Fruit fly (Drosophila melanogaster) whole organism, embryonic: ENCODE data around the gene CG6041.

ENCODE experiments used
- ATbp ChIP-seq: fragments of 200-800 bp; sonication (Bioruptor generic); optimal IDR thresholded peaks from 2 replicates; lab custom pipeline; 2017; ENCODE audit warnings: missing biosample characterization, mild to moderate bottlenecking, missing genetic modification characterization, missing genetic modification reagents
- Bgb ChIP-seq: fragments of 200-800 bp; sonication (Bioruptor generic); IDR thresholded peaks from 2 replicates; pipeline ENCODE4 v1.3.6; 2022; ENCODE audit warnings: missing biosample characterization, missing genetic modification characterization; ENCODE audit not compliant: partially characterized antibody
- CG10147 ChIP-seq: fragments of 200-800 bp; sonication (Bioruptor generic); optimal IDR thresholded peaks from 2 replicates; lab custom pipeline; 2019; ENCODE audit warnings: missing biosample characterization, mild to moderate bottlenecking, missing genetic modification characterization, moderate library complexity
- CG11093 ChIP-seq: fragments of 200-800 bp; sonication (Bioruptor generic); IDR thresholded peaks from 3 replicates; pipeline ENCODE4 v1.3.6; 2022; ENCODE audit warnings: missing biosample characterization, missing genetic modification characterization
- CG11504 ChIP-seq: fragments of 200-800 bp; sonication (Bioruptor generic); optimal IDR thresholded peaks from 3 replicates; lab custom pipeline; 2019; ENCODE audit warnings: missing biosample characterization, mild to moderate bottlenecking, missing genetic modification characterization, moderate library complexity
- CG1233 ChIP-seq: fragments of 200-800 bp; sonication (Bioruptor generic); optimal IDR thresholded peaks from 4 replicates; lab custom pipeline; 2018; ENCODE audit warnings: missing biosample characterization, mild to moderate bottlenecking, missing genetic modification characterization
- CG12391 ChIP-seq: fragments of 200-800 bp; sonication (Bioruptor generic); optimal IDR thresholded peaks from 3 replicates; lab custom pipeline; 2018; ENCODE audit warnings: missing biosample characterization, mild to moderate bottlenecking, missing genetic modification characterization, moderate library complexity
- CG12659 ChIP-seq: fragments of 200-800 bp; sonication (Bioruptor generic); optimal IDR thresholded peaks from 3 replicates; lab custom pipeline; 2017; ENCODE audit warnings: mild to moderate bottlenecking, missing biosample characterization, missing genetic modification reagents, missing genetic modification characterization
- CG13123 ChIP-seq: fragments of 200-800 bp; sonication (Bioruptor generic); optimal IDR thresholded peaks from 2 replicates; lab custom pipeline; 2016; ENCODE audit warnings: missing biosample characterization, missing genetic modification characterization
- CG14965 ChIP-seq: fragments of 200-800 bp; sonication (Bioruptor generic); optimal IDR thresholded peaks from 2 replicates; lab custom pipeline; 2016; ENCODE audit warnings: missing biosample characterization, missing genetic modification characterization, borderline replicate concordance
- CG16815 ChIP-seq: fragments of 200-800 bp; sonication (Bioruptor generic); optimal IDR thresholded peaks from 3 replicates; lab custom pipeline; 2017; ENCODE audit warnings: missing biosample characterization, mild to moderate bottlenecking, missing genetic modification characterization
- CG17186 ChIP-seq: fragments of 200-800 bp; sonication (Bioruptor generic); optimal IDR thresholded peaks from 3 replicates; lab custom pipeline; 2017; ENCODE audit warnings: missing biosample characterization, missing genetic modification reagents, missing genetic modification characterization
- CG18262 ChIP-seq: fragments of 200-800 bp; optimal IDR thresholded peaks from 3 replicates; lab custom pipeline; 2019; ENCODE audit warnings: missing biosample characterization, mild to moderate bottlenecking, missing genetic modification characterization, moderate library complexity
- CG2678 ChIP-seq: fragments of 200-800 bp; sonication (Bioruptor generic); optimal IDR thresholded peaks from 3 replicates; lab custom pipeline; 2019; ENCODE audit warnings: missing biosample characterization, mild to moderate bottlenecking, missing genetic modification characterization, moderate library complexity
- CG3407 ChIP-seq: fragments of 200-800 bp; sonication (Bioruptor generic); optimal IDR thresholded peaks from 2 replicates; lab custom pipeline; 2018; ENCODE audit warnings: missing biosample characterization, mild to moderate bottlenecking, missing genetic modification characterization
- CG8359 ChIP-seq: fragments of 200-800 bp; sonication (Bioruptor generic); optimal IDR thresholded peaks from 2 replicates; lab custom pipeline; 2017; ENCODE audit warnings: missing biosample characterization, mild to moderate bottlenecking, missing genetic modification characterization, borderline replicate concordance
- CG8388 ChIP-seq: fragments of 200-800 bp; sonication (Bioruptor generic); optimal IDR thresholded peaks from 2 replicates; lab custom pipeline; 2019; ENCODE audit warnings: missing biosample characterization, mild to moderate bottlenecking, missing genetic modification characterization, moderate library complexity
- CG8765 ChIP-seq: fragments of 200-800 bp; sonication (Bioruptor generic); IDR thresholded peaks from 2 replicates; pipeline ENCODE4 v1.3.6; 2022; ENCODE audit warnings: missing biosample characterization, missing genetic modification characterization
- CG9609 ChIP-seq: fragments of 200-800 bp; sonication (Bioruptor generic); optimal IDR thresholded peaks from 3 replicates; lab custom pipeline; 2016; ENCODE audit warnings: missing biosample characterization, missing genetic modification characterization
- D19A ChIP-seq: fragments of 200-800 bp; optimal IDR thresholded peaks from 3 replicates; lab custom pipeline; 2019; ENCODE audit warnings: missing biosample characterization, mild to moderate bottlenecking, missing genetic modification characterization, moderate library complexity
- Drgx ChIP-seq: fragments of 200-800 bp; sonication (Bioruptor generic); IDR thresholded peaks from 2 replicates; pipeline ENCODE4 v1.3.6; 2022; ENCODE audit warnings: missing biosample characterization, missing genetic modification characterization
- Hr51 ChIP-seq, 2 experiments: fragments of 200-800 bp; sonication (Bioruptor generic); optimal IDR thresholded peaks; 2 replicates in 1 of 2; 3 replicates in 1 of 2; lab custom pipeline; 2016 to 2018; ENCODE audit warnings: missing biosample characterization in 2 of 2, missing genetic modification characterization in 2 of 2, mild to moderate bottlenecking in 1 of 2, moderate library complexity in 1 of 2
- Med ChIP-seq: fragments of 200-800 bp; sonication (Bioruptor generic); peaks from one replicate; lab custom pipeline; 2016; ENCODE audit warnings: missing biosample characterization, missing genetic modification characterization, mild to moderate bottlenecking, inconsistent platforms, moderate library complexity
- Nf-YA ChIP-seq: fragments of 200-800 bp; sonication (Bioruptor generic); IDR thresholded peaks from 2 replicates; pipeline ENCODE4 v1.3.6; 2022; ENCODE audit warnings: missing biosample characterization, missing genetic modification characterization
- Nf-YC ChIP-seq: fragments of 200-800 bp; optimal IDR thresholded peaks from 3 replicates; lab custom pipeline; 2019; ENCODE audit warnings: missing biosample characterization, mild to moderate bottlenecking, missing genetic modification characterization, moderate library complexity
- NfI ChIP-seq: fragments of 200-800 bp; sonication (Bioruptor generic); optimal IDR thresholded peaks from 3 replicates; lab custom pipeline; 2018; ENCODE audit warnings: missing biosample characterization, mild to moderate bottlenecking, missing genetic modification characterization, moderate library complexity
- Optix ChIP-seq: fragments of 200-800 bp; sonication (Bioruptor generic); IDR thresholded peaks from 3 replicates; pipeline ENCODE4 v1.3.6; 2022; ENCODE audit warnings: missing biosample characterization, missing genetic modification characterization
- Ravus ChIP-seq: fragments of 200-800 bp; sonication (Bioruptor generic); IDR thresholded peaks from 2 replicates; pipeline ENCODE4 v1.3.6; 2022; ENCODE audit warnings: missing biosample characterization, missing genetic modification characterization
- Rfx ChIP-seq: fragments of 200-800 bp; sonication (Bioruptor generic); IDR thresholded peaks from 2 replicates; pipeline ENCODE4 v1.3.6; 2022; ENCODE audit warnings: missing biosample characterization, missing genetic modification characterization
- Six4 ChIP-seq: fragments of 200-800 bp; sonication (Bioruptor generic); optimal IDR thresholded peaks from 2 replicates; lab custom pipeline; 2016; ENCODE audit warnings: missing biosample characterization, missing genetic modification characterization
- Stat92E ChIP-seq, 3 experiments: fragments of >200 bp in 2 of 3; fragments of 200-800 bp in 1 of 3; sonication (Bioruptor generic) in 1 of 3; optimal IDR thresholded peaks; 2 replicates each; lab custom pipeline; 2017 to 2019; ENCODE audit warnings: missing biosample characterization in 3 of 3, missing genetic modification characterization in 3 of 3, mild to moderate bottlenecking in 1 of 3, moderate library complexity in 1 of 3
- bbx ChIP-seq: fragments of 200-800 bp; sonication (Bioruptor generic); IDR thresholded peaks from 2 replicates; pipeline ENCODE4 v1.3.6; 2022; ENCODE audit warnings: missing biosample characterization, missing genetic modification characterization; ENCODE audit not compliant: partially characterized antibody
- fd3F ChIP-seq: fragments of 200-800 bp; sonication (Bioruptor generic); optimal IDR thresholded peaks from 2 replicates; lab custom pipeline; 2018; ENCODE audit warnings: missing biosample characterization, mild to moderate bottlenecking, missing genetic modification characterization, moderate library complexity
- fd96Cb ChIP-seq: fragments of 200-800 bp; sonication (Bioruptor generic); optimal IDR thresholded peaks from 2 replicates; lab custom pipeline; 2018; ENCODE audit warnings: missing biosample characterization, mild to moderate bottlenecking, missing genetic modification characterization, moderate library complexity
- grau ChIP-seq: fragments of 200-800 bp; optimal IDR thresholded peaks from 3 replicates; lab custom pipeline; 2019; ENCODE audit warnings: missing biosample characterization, mild to moderate bottlenecking, missing genetic modification characterization, moderate library complexity
- gro ChIP-seq: fragments of 200-800 bp; sonication (Bioruptor generic); optimal IDR thresholded peaks from 2 replicates; lab custom pipeline; 2016; ENCODE audit warnings: missing biosample characterization, missing genetic modification characterization
- h ChIP-seq: fragments of >200 bp; optimal IDR thresholded peaks from 2 replicates; lab custom pipeline; 2017
- ken ChIP-seq: fragments of 200-800 bp; sonication (Bioruptor generic); IDR thresholded peaks from 3 replicates; pipeline ENCODE4 v1.3.6; 2022; ENCODE audit warnings: missing biosample characterization, missing genetic modification characterization
- mirr ChIP-seq: fragments of 200-800 bp; sonication (Bioruptor generic); optimal IDR thresholded peaks from 3 replicates; lab custom pipeline; 2018; ENCODE audit warnings: missing biosample characterization, mild to moderate bottlenecking, missing genetic modification characterization
- onecut ChIP-seq: fragments of 200-800 bp; sonication (Bioruptor generic); IDR thresholded peaks from 2 replicates; pipeline ENCODE4 v1.3.6; 2022; ENCODE audit warnings: missing biosample characterization, missing genetic modification characterization
- pan ChIP-seq, 4 experiments: fragments of >200 bp in 3 of 4; fragments of 200-800 bp in 1 of 4; sonication (Bioruptor generic) in 1 of 4; optimal IDR thresholded peaks in 3 of 4; IDR thresholded peaks in 1 of 4; 2 replicates each; pipeline versions ENCODE4 v1.3.6 to Lab custom; 2017 to 2022; ENCODE audit warnings: missing biosample characterization in 2 of 4, missing genetic modification characterization in 2 of 4, mixed read lengths in 1 of 4
- phol ChIP-seq: fragments of 200-800 bp; sonication (Bioruptor generic); optimal IDR thresholded peaks from 3 replicates; lab custom pipeline; 2018; ENCODE audit warnings: missing biosample characterization, mild to moderate bottlenecking, missing genetic modification characterization, moderate library complexity
- repo ChIP-seq: fragments of 200-800 bp; sonication (Bioruptor generic); optimal IDR thresholded peaks from 2 replicates; lab custom pipeline; 2016; ENCODE audit warnings: missing biosample characterization, missing genetic modification characterization
- shn ChIP-seq: fragments of 200-800 bp; sonication (Bioruptor generic); optimal IDR thresholded peaks from 3 replicates; lab custom pipeline; 2016; ENCODE audit warnings: missing biosample characterization, missing genetic modification characterization
- tgo ChIP-seq: fragments of 200-800 bp; sonication (Bioruptor generic); IDR thresholded peaks from 3 replicates; pipeline ENCODE4 v1.3.6; 2022; ENCODE audit warnings: missing biosample characterization, missing genetic modification characterization
- tio ChIP-seq: fragments of 200-800 bp; sonication (Bioruptor generic); optimal IDR thresholded peaks from 2 replicates; lab custom pipeline; 2017; ENCODE audit warnings: missing biosample characterization, missing genetic modification characterization, inconsistent platforms
- unpg ChIP-seq: fragments of 200-800 bp; sonication (Bioruptor generic); optimal IDR thresholded peaks from 3 replicates; lab custom pipeline; 2018; ENCODE audit warnings: missing biosample characterization, mild to moderate bottlenecking, missing genetic modification characterization, moderate library complexity
- vfl ChIP-seq: fragments of 200-800 bp; sonication (Bioruptor generic); optimal IDR thresholded peaks from 2 replicates; lab custom pipeline; 2016; ENCODE audit warnings: missing biosample characterization, missing genetic modification characterization
- wdn ChIP-seq: fragments of 200-800 bp; sonication (Bioruptor generic); IDR thresholded peaks from 2 replicates; pipeline ENCODE4 v1.3.6; 2022; ENCODE audit warnings: missing biosample characterization, missing genetic modification characterization

The CG6041 gene

DNA sequence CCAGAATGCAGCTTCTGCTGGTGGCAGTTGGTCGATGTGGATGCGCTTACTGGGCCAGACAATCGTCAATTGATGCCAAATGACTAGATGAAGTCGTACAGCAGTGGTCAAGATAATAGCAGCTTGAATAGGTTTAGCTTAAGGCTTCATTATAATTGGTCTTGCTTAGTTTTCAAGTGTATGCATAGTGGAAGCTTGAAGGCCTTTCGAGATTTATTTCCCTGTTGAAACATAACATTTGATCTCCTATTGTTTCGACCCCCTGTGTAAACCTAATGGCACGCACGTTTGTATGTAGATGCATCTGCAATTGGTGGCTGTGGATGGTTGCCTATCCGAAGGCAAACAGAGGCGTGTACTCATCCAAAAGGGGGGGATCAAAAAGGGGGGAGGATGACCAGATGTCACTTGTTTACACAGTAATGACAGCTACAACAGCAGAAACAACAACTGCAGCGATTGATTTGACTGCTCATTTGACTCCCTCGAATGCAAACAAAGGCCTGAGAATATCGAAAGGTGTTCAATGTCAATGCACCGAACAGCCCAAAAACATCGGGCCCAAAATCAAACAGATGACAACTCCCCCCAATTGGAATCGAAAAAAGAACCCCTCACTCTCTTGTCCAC is 20.2 kb downstream of the CG6041 start (continued):
- TF ChIP-seq Med (GFP tag; lab: Kevin White, UChicago) (peak; percentile 85), CG8388 (peak; percentile 45), D19A (tag; lab: Kevin White, UChicago) (no peak), phol (tag; lab: Kevin White, UChicago) (peak; percentile 43), CG11504 (tag; lab: Kevin White, UChicago) (peak; percentile 61), Drgx (GFP tag; lab: Robert Waterston, UW) (peak; percentile 87), shn (GFP tag; lab: Kevin White, UChicago) (no peak), CG16815 (GFP tag; lab: Kevin White, UChicago) (no peak), CG10147 (GFP tag; lab: Kevin White, UChicago) (no peak), CG11093 (GFP tag; lab: Robert Waterston, UW) (no peak), ken (GFP tag; lab: Robert Waterston, UW) (peak; percentile 46; the same call in 1 of the 3 replicates), tgo (GFP tag; lab: Robert Waterston, UW) (peak; percentile 25; the same call in 1 of the 3 replicates), CG14965 (GFP tag; lab: Kevin White, UChicago) (no peak), CG17186 (GFP tag; lab: Kevin White, UChicago) (no peak), CG8765 (GFP tag; lab: Robert Waterston, UW) (no peak), ATbp (GFP tag; lab: Kevin White, UChicago) (peak; percentile 52), CG9609 (GFP tag; lab: Kevin White, UChicago) (no peak), Nf-YA (GFP tag; lab: Robert Waterston, UW) (no peak), grau (tag; lab: Kevin White, UChicago) (peak; percentile 18), Stat92E (GFP tag; optimal IDR thresholded peaks at IDR 0.05; lab: Kevin White, UChicago) (no peak), bbx (GFP tag; lab: Robert Waterston, UW) (no peak), pan (optimal IDR thresholded peaks at IDR 0.05; lab: Kevin White, UChicago) (no peak), pan (GFP tag; optimal IDR thresholded peaks at IDR 0.05 in 1 of 2, IDR thresholded peaks at IDR 0.05 in 1 of 2) (peak in 1 of 2 experiments; percentile 67), fd96Cb (tag; lab: Kevin White, UChicago) (peak; percentile 49), vfl (GFP tag; lab: Kevin White, UChicago) (no peak), Nf-YC (tag; lab: Kevin White, UChicago) (no peak), CG8359 (GFP tag; lab: Kevin White, UChicago) (peak; percentile 6), tio (no peak), CG1233 (no peak), Hr51 (GFP tag; optimal IDR thresholded peaks at IDR 0.05; lab: Kevin White, UChicago) (peak in 1 of 2 experiments; percentile 5), CG13123 (GFP tag; lab: Kevin White, UChicago) (no peak), gro (GFP tag; lab: Kevin White, UChicago) (no peak), unpg (GFP tag; lab: Kevin White, UChicago) (peak; percentile 56), wdn (GFP tag; lab: Robert Waterston, UW) (no peak), repo (GFP tag; lab: Kevin White, UChicago) (no peak), mirr (no peak), Six4 (GFP tag; lab: Kevin White, UChicago) (peak; percentile 35), Ravus (GFP tag; lab: Robert Waterston, UW) (no peak), CG12659 (no peak), onecut (GFP tag; lab: Robert Waterston, UW) (peak; percentile 24; the same call in 1 of the 2 replicates), Optix (0 out of 3 replicates have a peak, but pooled peaks have one; percentile 43), Bgb (GFP tag; lab: Robert Waterston, UW) (no peak), NfI (GFP tag; lab: Kevin White, UChicago) (no peak), CG18262 (peak; percentile 65), fd3F (GFP tag; lab: Kevin White, UChicago) (no peak), Rfx (GFP tag; lab: Robert Waterston, UW) (no peak), CG3407 (GFP tag; lab: Kevin White, UChicago) (peak; percentile 8), CG12391 (tag; lab: Kevin White, UChicago) (peak; percentile 41), CG2678 (tag; lab: Kevin White, UChicago) (peak; percentile 24), h (lab: Kevin White, UChicago) (no peak)
